Worm (Caenorhabditis elegans): ENCODE measurements around the gene eif-1.

DNA sequence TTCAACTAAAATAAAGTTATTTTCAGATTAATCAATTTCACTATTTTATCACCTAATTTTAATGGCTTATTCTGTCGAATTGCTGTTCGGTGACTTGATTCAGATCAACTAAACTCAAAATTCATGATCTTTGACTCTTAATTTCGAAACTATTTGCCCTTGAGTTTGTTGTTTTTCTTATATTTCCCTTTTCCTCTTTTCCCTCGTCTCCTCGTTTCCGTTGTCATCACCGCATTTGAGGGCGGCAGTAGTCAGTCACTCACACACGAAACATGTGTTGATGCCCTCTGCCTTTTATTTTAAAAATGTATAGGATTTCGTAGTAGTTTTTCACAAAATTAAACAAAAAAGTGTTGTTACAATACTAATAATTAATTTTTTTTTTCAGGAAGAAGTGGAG, 1.6 kb upstream of the eif-1 start, which contains the start of gene rnh-1.0:
- TF ChIP-seq nhr-28 (tag; optimal IDR thresholded peaks at IDR 0.05) (no peak), aly-2 (tag; optimal IDR thresholded peaks at IDR 0.05) (no peak)
